Fruit fly (Drosophila melanogaster) whole organism, embryonic: ENCODE results near the gene Dhdds.

Source experiments
- CG11247 ChIP-seq: fragments of 200-800 bp; sonication (Bioruptor generic); IDR thresholded peaks from 2 replicates; pipeline ENCODE4 v1.3.6; 2022; ENCODE audit warnings: missing biosample characterization, missing genetic modification characterization
- CG11504 ChIP-seq: fragments of 200-800 bp; sonication (Bioruptor generic); optimal IDR thresholded peaks from 3 replicates; lab custom pipeline; 2019; ENCODE audit warnings: missing biosample characterization, mild to moderate bottlenecking, missing genetic modification characterization, moderate library complexity
- CG12071 ChIP-seq: fragments of 200-800 bp; sonication (Bioruptor generic); optimal IDR thresholded peaks from 3 replicates; lab custom pipeline; 2018; ENCODE audit warnings: missing biosample characterization, mild to moderate bottlenecking, missing genetic modification characterization
- CG12299 ChIP-seq: fragments of 200-800 bp; sonication (Bioruptor generic); optimal IDR thresholded peaks from 2 replicates; lab custom pipeline; 2018; ENCODE audit warnings: missing biosample characterization, mild to moderate bottlenecking, missing genetic modification characterization
- CG13123 ChIP-seq: fragments of 200-800 bp; sonication (Bioruptor generic); optimal IDR thresholded peaks from 2 replicates; lab custom pipeline; 2016; ENCODE audit warnings: missing biosample characterization, missing genetic modification characterization
- CG13775 ChIP-seq: fragments of 200-800 bp; sonication (Bioruptor generic); optimal IDR thresholded peaks from 3 replicates; lab custom pipeline; 2017; ENCODE audit warnings: missing biosample characterization, mild to moderate bottlenecking, missing genetic modification characterization
- CG14860 ChIP-seq: fragments of 200-800 bp; sonication (Bioruptor generic); IDR thresholded peaks from 3 replicates; pipeline ENCODE4 v1.3.6; 2022; ENCODE audit warnings: missing biosample characterization, missing genetic modification characterization; ENCODE audit not compliant: partially characterized antibody
- CG15073 ChIP-seq: fragments of 200-800 bp; sonication (Bioruptor generic); optimal IDR thresholded peaks from 2 replicates; lab custom pipeline; 2016; ENCODE audit warnings: missing biosample characterization, missing genetic modification characterization
- CG15479 ChIP-seq: fragments of 200-800 bp; sonication (Bioruptor generic); optimal IDR thresholded peaks from 3 replicates; lab custom pipeline; 2019; ENCODE audit warnings: missing biosample characterization, mild to moderate bottlenecking, missing genetic modification characterization, moderate library complexity
- CG15696 ChIP-seq: fragments of 200-800 bp; sonication (Bioruptor generic); optimal IDR thresholded peaks from 2 replicates; lab custom pipeline; 2019; ENCODE audit warnings: missing biosample characterization, mild to moderate bottlenecking, missing genetic modification characterization, moderate library complexity
- CG16813 ChIP-seq: fragments of 200-800 bp; sonication (Bioruptor generic); IDR thresholded peaks from 3 replicates; pipeline ENCODE4 v1.3.6; 2022; ENCODE audit warnings: missing biosample characterization, missing genetic modification characterization; ENCODE audit not compliant: partially characterized antibody
- CG17186 ChIP-seq: fragments of 200-800 bp; sonication (Bioruptor generic); optimal IDR thresholded peaks from 3 replicates; lab custom pipeline; 2017; ENCODE audit warnings: missing biosample characterization, missing genetic modification reagents, missing genetic modification characterization
- CG2116 ChIP-seq: fragments of 200-800 bp; sonication (Bioruptor generic); optimal IDR thresholded peaks from 3 replicates; lab custom pipeline; 2018; ENCODE audit warnings: missing biosample characterization, mild to moderate bottlenecking, missing genetic modification characterization
- CG34376 ChIP-seq: fragments of 200-800 bp; sonication (Bioruptor generic); optimal IDR thresholded peaks from 2 replicates; lab custom pipeline; 2018; ENCODE audit warnings: missing biosample characterization, mild to moderate bottlenecking, missing genetic modification characterization
- CG4360 ChIP-seq: fragments of 200-800 bp; sonication (Bioruptor generic); IDR thresholded peaks from 2 replicates; pipeline ENCODE4 v1.3.6; 2022; ENCODE audit warnings: missing biosample characterization, missing genetic modification characterization
- CG4404 ChIP-seq: fragments of 200-800 bp; sonication (Bioruptor generic); IDR thresholded peaks from 2 replicates; pipeline ENCODE4 v1.3.6; 2022; ENCODE audit warnings: missing biosample characterization, missing genetic modification characterization
- CG8281 ChIP-seq: fragments of 200-800 bp; sonication (Bioruptor generic); optimal IDR thresholded peaks from 2 replicates; lab custom pipeline; 2018; ENCODE audit warnings: missing biosample characterization, mild to moderate bottlenecking, missing genetic modification characterization, moderate library complexity
- CG8388 ChIP-seq: fragments of 200-800 bp; sonication (Bioruptor generic); optimal IDR thresholded peaks from 2 replicates; lab custom pipeline; 2019; ENCODE audit warnings: missing biosample characterization, mild to moderate bottlenecking, missing genetic modification characterization, moderate library complexity
- CG9609 ChIP-seq: fragments of 200-800 bp; sonication (Bioruptor generic); optimal IDR thresholded peaks from 3 replicates; lab custom pipeline; 2016; ENCODE audit warnings: missing biosample characterization, missing genetic modification characterization
- CG9797 ChIP-seq: fragments of 200-800 bp; sonication (Bioruptor generic); optimal IDR thresholded peaks from 3 replicates; lab custom pipeline; 2018; ENCODE audit warnings: missing biosample characterization, mild to moderate bottlenecking, missing genetic modification characterization
- Drgx ChIP-seq: fragments of 200-800 bp; sonication (Bioruptor generic); IDR thresholded peaks from 2 replicates; pipeline ENCODE4 v1.3.6; 2022; ENCODE audit warnings: missing biosample characterization, missing genetic modification characterization
- Ets65A ChIP-seq: fragments of 200-800 bp; sonication (Bioruptor generic); peaks from one replicate; lab custom pipeline; 2016; ENCODE audit warnings: missing biosample characterization, missing genetic modification characterization
- GATAe ChIP-seq: fragments of 200-800 bp; sonication (Bioruptor generic); conservative IDR thresholded peaks from 2 replicates; pipeline ENCODE4 v1.3.6; 2022; ENCODE audit warnings: missing biosample characterization, missing genetic modification characterization
- Hmr ChIP-seq: fragments of 200-800 bp; sonication (Bioruptor generic); optimal IDR thresholded peaks from 3 replicates; lab custom pipeline; 2017; ENCODE audit warnings: mild to moderate bottlenecking, missing biosample characterization, missing genetic modification reagents, missing genetic modification characterization
- Hr3 ChIP-seq: fragments of 200-800 bp; sonication (Bioruptor generic); optimal IDR thresholded peaks from 3 replicates; lab custom pipeline; 2016; ENCODE audit warnings: missing biosample characterization, missing genetic modification characterization
- Hr39 ChIP-seq: fragments of >200 bp; optimal IDR thresholded peaks from 2 replicates; lab custom pipeline; 2017
- Hr78 ChIP-seq, 2 experiments: fragments of 200-800 bp in 1 of 2; fragments of >200 bp in 1 of 2; sonication (Bioruptor generic) in 1 of 2; optimal IDR thresholded peaks; 2 replicates each; lab custom pipeline; 2017 to 2019; ENCODE audit warnings: missing biosample characterization in 2 of 2, missing genetic modification characterization in 2 of 2, mild to moderate bottlenecking in 1 of 2, moderate library complexity in 1 of 2
- Ptx1 ChIP-seq: fragments of 200-800 bp; sonication (Bioruptor generic); IDR thresholded peaks from 2 replicates; pipeline ENCODE4 v1.3.6; 2022; ENCODE audit warnings: missing biosample characterization, missing genetic modification characterization
- Rx ChIP-seq: fragments of 200-800 bp; sonication (Bioruptor generic); IDR thresholded peaks from 2 replicates; pipeline ENCODE4 v1.3.6; 2022; ENCODE audit warnings: missing biosample characterization, missing genetic modification characterization
- aop ChIP-seq: fragments of 200-800 bp; sonication (Bioruptor generic); IDR thresholded peaks from 2 replicates; pipeline ENCODE4 v1.3.6; 2022; ENCODE audit warnings: missing biosample characterization, missing genetic modification characterization
- ase ChIP-seq: fragments of 200-800 bp; sonication (Bioruptor generic); IDR thresholded peaks from 3 replicates; pipeline ENCODE4 v1.3.6; 2022; ENCODE audit warnings: missing biosample characterization, missing genetic modification characterization
- cg ChIP-seq: fragments of 200-800 bp; sonication (Bioruptor generic); optimal IDR thresholded peaks from 3 replicates; lab custom pipeline; 2019; ENCODE audit warnings: missing biosample characterization, mild to moderate bottlenecking, missing genetic modification characterization, moderate library complexity
- da ChIP-seq: fragments of 200-800 bp; sonication (Bioruptor generic); optimal IDR thresholded peaks from 2 replicates; lab custom pipeline; 2016; ENCODE audit warnings: missing biosample characterization, missing genetic modification characterization
- gsb-n ChIP-seq: fragments of 200-800 bp; sonication (Bioruptor generic); optimal IDR thresholded peaks from 3 replicates; lab custom pipeline; 2018; ENCODE audit warnings: missing biosample characterization, mild to moderate bottlenecking, missing genetic modification characterization
- insv ChIP-seq, 2 experiments: fragments of 200-800 bp; sonication (Bioruptor generic); optimal IDR thresholded peaks; 3 replicates each; lab custom pipeline; 2016 to 2018; ENCODE audit warnings: missing biosample characterization in 2 of 2, missing genetic modification characterization in 2 of 2
- maf-S ChIP-seq: fragments of 200-800 bp; sonication (Bioruptor generic); optimal IDR thresholded peaks from 2 replicates; lab custom pipeline; 2016; ENCODE audit warnings: missing biosample characterization, missing genetic modification characterization
- mirr ChIP-seq: fragments of 200-800 bp; sonication (Bioruptor generic); optimal IDR thresholded peaks from 3 replicates; lab custom pipeline; 2018; ENCODE audit warnings: missing biosample characterization, mild to moderate bottlenecking, missing genetic modification characterization
- pan ChIP-seq, 4 experiments: fragments of >200 bp in 3 of 4; fragments of 200-800 bp in 1 of 4; sonication (Bioruptor generic) in 1 of 4; optimal IDR thresholded peaks in 3 of 4; IDR thresholded peaks in 1 of 4; 2 replicates each; pipeline versions ENCODE4 v1.3.6 to Lab custom; 2017 to 2022; ENCODE audit warnings: missing biosample characterization in 2 of 4, missing genetic modification characterization in 2 of 4, mixed read lengths in 1 of 4
- pfk ChIP-seq: fragments of 200-800 bp; sonication (Bioruptor generic); optimal IDR thresholded peaks from 2 replicates; lab custom pipeline; 2018; ENCODE audit warnings: missing biosample characterization, mild to moderate bottlenecking, missing genetic modification characterization, moderate library complexity
- phol ChIP-seq: fragments of 200-800 bp; sonication (Bioruptor generic); optimal IDR thresholded peaks from 3 replicates; lab custom pipeline; 2018; ENCODE audit warnings: missing biosample characterization, mild to moderate bottlenecking, missing genetic modification characterization, moderate library complexity
- pros ChIP-seq: fragments of 200-800 bp; sonication (Bioruptor generic); optimal IDR thresholded peaks from 3 replicates; lab custom pipeline; 2019; ENCODE audit warnings: missing biosample characterization, mild to moderate bottlenecking, missing genetic modification characterization, moderate library complexity
- pzg ChIP-seq: fragments of 200-800 bp; sonication (Bioruptor generic); optimal IDR thresholded peaks from 3 replicates; lab custom pipeline; 2018; ENCODE audit warnings: missing biosample characterization, mild to moderate bottlenecking, missing genetic modification characterization, moderate library complexity
- rib ChIP-seq: fragments of 200-800 bp; sonication (Bioruptor generic); IDR thresholded peaks from 2 replicates; pipeline ENCODE4 v1.3.6; 2022; ENCODE audit warnings: missing biosample characterization, missing genetic modification characterization
- sens ChIP-seq: fragments of 200-800 bp; sonication (Bioruptor generic); peaks from one replicate; lab custom pipeline; 2016; ENCODE audit warnings: missing biosample characterization, missing genetic modification characterization
- shn ChIP-seq: fragments of 200-800 bp; sonication (Bioruptor generic); optimal IDR thresholded peaks from 3 replicates; lab custom pipeline; 2016; ENCODE audit warnings: missing biosample characterization, missing genetic modification characterization
- sim ChIP-seq: fragments of 200-800 bp; sonication (Bioruptor generic); IDR thresholded peaks from 2 replicates; pipeline ENCODE4 v1.3.6; 2022; ENCODE audit warnings: missing biosample characterization, missing genetic modification characterization
- slbo ChIP-seq: fragments of 200-800 bp; sonication (Bioruptor generic); IDR thresholded peaks from 2 replicates; pipeline ENCODE4 v1.3.6; 2022; ENCODE audit warnings: missing biosample characterization, missing genetic modification characterization
- sug ChIP-seq: fragments of 200-800 bp; optimal IDR thresholded peaks from 2 replicates; lab custom pipeline; 2019; ENCODE audit warnings: missing biosample characterization, mild to moderate bottlenecking, missing genetic modification characterization, moderate library complexity
- tna ChIP-seq: fragments of 200-800 bp; sonication (Bioruptor generic); IDR thresholded peaks from 2 replicates; pipeline ENCODE4 v1.3.6; 2022; ENCODE audit warnings: missing biosample characterization, missing genetic modification characterization; ENCODE audit not compliant: partially characterized antibody
- unpg ChIP-seq: fragments of 200-800 bp; sonication (Bioruptor generic); optimal IDR thresholded peaks from 3 replicates; lab custom pipeline; 2018; ENCODE audit warnings: missing biosample characterization, mild to moderate bottlenecking, missing genetic modification characterization, moderate library complexity

Dhdds gene

DNA sequence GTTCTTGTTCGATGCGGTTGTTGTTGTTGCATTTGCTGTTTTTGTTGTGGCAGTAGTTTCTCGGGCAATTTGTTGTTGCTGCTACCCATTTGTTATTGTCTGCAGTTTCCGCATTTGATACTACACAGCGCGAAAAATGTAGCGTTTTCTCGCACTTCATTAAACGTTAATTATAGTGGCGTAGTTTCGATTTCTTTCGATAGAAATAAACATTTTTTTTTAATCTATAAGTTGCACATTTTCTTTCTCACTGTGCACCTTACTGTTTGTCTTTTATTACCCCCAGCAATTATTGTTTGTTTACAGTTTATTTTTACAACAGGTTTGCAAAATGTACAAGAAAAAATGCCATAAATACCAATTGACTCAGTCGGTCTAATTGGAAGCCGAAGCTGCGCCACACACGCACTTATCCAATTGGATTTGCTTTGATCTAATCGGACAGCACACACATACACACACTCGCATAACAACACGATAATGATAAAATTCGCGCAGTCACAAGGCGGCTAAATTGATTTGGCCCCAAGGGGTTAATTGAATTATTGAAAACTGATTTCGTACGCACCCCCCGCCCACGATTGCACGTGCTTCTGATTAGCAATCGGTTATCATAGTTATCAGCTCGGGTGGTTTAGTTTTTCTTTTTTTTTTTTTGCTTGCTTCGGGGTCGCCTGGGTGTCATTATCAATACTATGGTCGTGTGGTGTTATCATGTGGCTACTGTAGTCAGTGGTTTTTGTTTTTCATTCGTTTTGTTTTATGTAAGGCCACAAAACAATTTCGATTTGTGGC, 32.8 kb upstream of the Dhdds start (continued):
- TF ChIP-seq sim = no peak
- TF ChIP-seq pfk (GFP tag; lab: Kevin White, UChicago) = peak; percentile 3
- no peak for TF ChIP-seq aop
- TF ChIP-seq tna (GFP tag; lab: Robert Waterston, UW) = no peak
- TF ChIP-seq Ets65A (GFP tag; lab: Kevin White, UChicago) = peak; percentile 37
- peak; percentile 98 for TF ChIP-seq sug (tag; lab: Kevin White, UChicago)
- TF ChIP-seq cg (GFP tag; lab: Kevin White, UChicago) = peak; percentile 24
- TF ChIP-seq CG9797 (GFP tag; lab: Kevin White, UChicago) = no peak
- TF ChIP-seq phol (tag; lab: Kevin White, UChicago) = no peak
- TF ChIP-seq Rx = no peak
- TF ChIP-seq pan (optimal IDR thresholded peaks at IDR 0.05; lab: Kevin White, UChicago) = no peak
- TF ChIP-seq pan (GFP tag; optimal IDR thresholded peaks at IDR 0.05 in 1 of 2, IDR thresholded peaks at IDR 0.05 in 1 of 2) = no peak
- no peak for TF ChIP-seq Hmr (GFP tag; lab: Kevin White, UChicago)
- TF ChIP-seq CG9609 (GFP tag; lab: Kevin White, UChicago) = no peak
- peak; percentile 73; the same call in 1 of the 2 replicates for TF ChIP-seq GATAe
- TF ChIP-seq insv (GFP tag; optimal IDR thresholded peaks at IDR 0.05; lab: Kevin White, UChicago) = peak; percentile 78 to 95
- TF ChIP-seq CG13123 (GFP tag; lab: Kevin White, UChicago) = no peak
- TF ChIP-seq CG4360 (GFP tag; lab: Robert Waterston, UW) = peak; percentile 10; the same call in 1 of the 2 replicates
- TF ChIP-seq unpg (GFP tag; lab: Kevin White, UChicago) = no peak
- TF ChIP-seq CG34376 (GFP tag; lab: Kevin White, UChicago) = peak; percentile 79
- no peak for TF ChIP-seq CG15696
- peak; percentile 30 for TF ChIP-seq CG8281 (tag; lab: Kevin White, UChicago)
- TF ChIP-seq rib (GFP tag; lab: Robert Waterston, UW) = peak; percentile 25; the same call in 1 of the 2 replicates
- TF ChIP-seq mirr (GFP tag; lab: Kevin White, UChicago) = peak; percentile 76
- TF ChIP-seq CG15073 = no peak
- no peak for TF ChIP-seq CG8388 (GFP tag; lab: Kevin White, UChicago)
- TF ChIP-seq CG11247 (GFP tag; lab: Robert Waterston, UW) = no peak
- no peak for TF ChIP-seq CG12071 (GFP tag; lab: Kevin White, UChicago)
- peak; percentile 52 for TF ChIP-seq CG15479 (GFP tag; lab: Kevin White, UChicago)
- 0 out of 3 replicates have a peak, but pooled peaks have one; percentile 22 for TF ChIP-seq ase (GFP tag; lab: Robert Waterston, UW)
- TF ChIP-seq CG13775 (GFP tag; lab: Kevin White, UChicago) = no peak
- TF ChIP-seq slbo = 0 out of 2 replicates have a peak, but pooled peaks have one; percentile 24
- TF ChIP-seq Drgx (GFP tag; lab: Robert Waterston, UW) = peak; percentile 62
- peak in 1 of 2 experiments; percentile 58 for TF ChIP-seq Hr78 (GFP tag; optimal IDR thresholded peaks at IDR 0.05; lab: Kevin White, UChicago)
- TF ChIP-seq shn (GFP tag; lab: Kevin White, UChicago) = no peak
- no peak for TF ChIP-seq gsb-n (tag; lab: Kevin White, UChicago)
- TF ChIP-seq Ptx1 (GFP tag; lab: Robert Waterston, UW) = no peak
- TF ChIP-seq CG2116 = no peak
- peak; percentile 40 for TF ChIP-seq sens

DNA sequence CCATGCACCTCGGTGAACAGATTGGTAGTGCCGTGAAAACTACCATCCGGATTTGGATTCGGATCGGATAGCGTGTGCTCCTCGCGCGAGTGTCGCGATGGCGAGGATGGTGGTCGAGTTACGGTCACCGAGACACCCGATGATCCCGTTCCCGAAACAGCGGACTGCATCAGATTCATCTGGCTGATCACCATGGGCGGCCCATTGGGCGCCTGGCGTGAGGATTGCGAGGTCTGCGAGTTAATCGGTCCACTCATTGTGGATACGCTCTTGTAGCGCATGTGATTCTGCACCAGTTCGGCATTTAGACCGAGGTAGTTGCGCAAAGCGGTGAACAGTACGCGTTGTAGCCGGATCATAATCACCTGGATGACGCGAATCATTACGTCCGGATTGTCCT, 30.6 kb upstream of the Dhdds start, which contains the start of gene sn:
TSS of gene sn (plus strand) at position 301 of the 400 bp plus-strand sequence.
- TF ChIP-seq CG4404 (GFP tag; lab: Robert Waterston, UW) = no peak
- TF ChIP-seq CG16813 (GFP tag; lab: Robert Waterston, UW) = no peak
- no peak for TF ChIP-seq pzg (GFP tag; lab: Kevin White, UChicago)
- TF ChIP-seq pros (GFP tag; lab: Kevin White, UChicago) = no peak
- no peak for TF ChIP-seq Hr3
- TF ChIP-seq CG14860 (GFP tag; lab: Robert Waterston, UW) = no peak
- TF ChIP-seq CG11504 (tag; lab: Kevin White, UChicago) = no peak
- TF ChIP-seq da = no peak
- TF ChIP-seq CG17186 (GFP tag; lab: Kevin White, UChicago) = no peak
- TF ChIP-seq maf-S (GFP tag; lab: Kevin White, UChicago) = no peak
- TF ChIP-seq Hr39 (lab: Kevin White, UChicago) = no peak
- no peak for TF ChIP-seq CG12299
